Worm (Caenorhabditis elegans): ENCODE data around the gene F13D12.10.

DNA sequence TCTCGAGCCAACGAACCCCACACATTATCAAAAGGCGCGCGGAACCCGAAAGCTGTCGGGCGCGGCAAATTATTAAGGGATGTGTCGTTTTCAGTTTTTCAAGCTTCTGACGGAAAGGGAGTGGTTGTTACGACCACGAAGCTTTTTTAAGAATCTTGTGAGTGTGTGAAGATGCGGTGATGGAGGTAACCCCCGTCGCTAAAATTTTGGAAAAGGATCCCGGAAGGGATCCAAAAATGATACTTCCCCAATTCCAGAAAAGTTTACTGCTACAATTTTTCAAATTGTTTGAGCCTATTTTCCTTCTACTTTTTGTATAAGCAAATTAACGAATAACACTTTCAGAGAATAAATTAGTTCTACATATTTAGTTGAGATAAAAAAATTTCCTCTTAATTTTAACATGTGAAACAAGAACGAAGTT lies 43.1 kb downstream of the F13D12.10 start:
- TF ChIP-seq ceh-36 (tag; optimal IDR thresholded peaks at IDR 0.05) (no peak), ama-1 (optimal IDR thresholded peaks at IDR 0.05) (peak; percentile 46), tbx-37 (GFP tag; conservative IDR thresholded peaks at IDR 0.05) (no peak)

Measured in whole organism, early embryonic.